Worm (Caenorhabditis elegans) whole organism, young adult: ENCODE measurements around the gene W02H5.2.
A peak's percentile ranks its signal among the peaks of the same experiment; 100 is the strongest.

ENCODE experiments used
- B0035.1 ChIP-seq: sonication (generic microtip); optimal IDR thresholded peaks from 2 replicates; lab custom pipeline; 2016; ENCODE audit warnings: missing genetic modification characterization, mild to moderate bottlenecking, missing compliant biosample characterization, missing genotype, missing genetic modification reagents
- D2030.7 ChIP-seq: fragments of 200-800 bp; sonication (Bioruptor generic); IDR thresholded peaks from 2 replicates; pipeline ENCODE4 v1.3.6; 2022; ENCODE audit warnings: missing genetic modification reagents, missing genetic modification characterization, missing compliant biosample characterization
- F33H1.4 ChIP-seq: fragments of 200-800 bp; sonication (Bioruptor generic); IDR thresholded peaks from 2 replicates; pipeline ENCODE4 v1.3.6; 2022; ENCODE audit warnings: missing genetic modification reagents, missing genetic modification characterization, missing compliant biosample characterization
- F39B2.1 ChIP-seq: fragments of 200-800 bp; sonication (Bioruptor generic); IDR thresholded peaks from 2 replicates; pipeline ENCODE4 v1.3.6; 2022; ENCODE audit warnings: missing genetic modification reagents, missing genetic modification characterization, missing compliant biosample characterization
- F52B5.7 ChIP-seq: sonication (generic microtip); optimal IDR thresholded peaks from 2 replicates; lab custom pipeline; 2016; ENCODE audit warnings: mild to moderate bottlenecking, missing genetic modification characterization, missing compliant biosample characterization
- Y53G8AR.9 ChIP-seq: fragments of 200-800 bp; sonication (Bioruptor generic); conservative IDR thresholded peaks from 2 replicates; pipeline ENCODE4 v1.3.6; 2022; ENCODE audit warnings: missing genetic modification reagents, missing genetic modification characterization, missing compliant biosample characterization
- attf-3 ChIP-seq: fragments of 200-800 bp; sonication (Bioruptor generic); conservative IDR thresholded peaks from 2 replicates; pipeline ENCODE4 v1.3.6; 2022; ENCODE audit warnings: missing genetic modification reagents, missing genetic modification characterization, missing compliant biosample characterization
- ccch-3 ChIP-seq: fragments of 200-800 bp; sonication (Bioruptor generic); optimal IDR thresholded peaks from 2 replicates; lab custom pipeline; 2018; ENCODE audit warnings: mild to moderate bottlenecking, missing genetic modification characterization, missing compliant biosample characterization
- ceh-27 ChIP-seq: fragments of 200-800 bp; sonication (Bioruptor generic); optimal IDR thresholded peaks from 2 replicates; lab custom pipeline; 2018; ENCODE audit warnings: mild to moderate bottlenecking, missing genetic modification characterization, moderate library complexity, missing compliant biosample characterization
- ceh-40 ChIP-seq: fragments of 200-800 bp; sonication (Bioruptor generic); IDR thresholded peaks from 2 replicates; pipeline ENCODE4 v1.3.6; 2022; ENCODE audit warnings: missing genetic modification characterization, missing compliant biosample characterization
- die-1 ChIP-seq: sonication (generic microtip); optimal IDR thresholded peaks from 2 replicates; lab custom pipeline; 2016; ENCODE audit warnings: missing genotype, mild to moderate bottlenecking, missing genetic modification characterization, missing compliant biosample characterization
- dox-1 ChIP-seq: fragments of 200-800 bp; sonication (Bioruptor generic); IDR thresholded peaks from 2 replicates; pipeline ENCODE4 v1.3.6; 2022; ENCODE audit warnings: missing genetic modification reagents, missing genetic modification characterization, missing compliant biosample characterization
- dpl-1 ChIP-seq: fragments of 150-350 bp; optimal IDR thresholded peaks from 2 replicates; lab custom pipeline; 2014; ENCODE audit warnings: missing biosample characterization, missing genetic modification reagents, missing genetic modification characterization
- efl-1 ChIP-seq: fragments of 150-350 bp; optimal IDR thresholded peaks from 2 replicates; lab custom pipeline; 2014; ENCODE audit warnings: missing biosample characterization, missing genetic modification reagents, missing genetic modification characterization
- egl-44 ChIP-seq: fragments of 200-800 bp; sonication (Bioruptor generic); IDR thresholded peaks from 2 replicates; pipeline ENCODE4 v1.3.6; 2022; ENCODE audit warnings: missing genetic modification reagents, missing genetic modification characterization, missing compliant biosample characterization
- hlh-12 ChIP-seq: sonication (generic microtip); optimal IDR thresholded peaks from 2 replicates; lab custom pipeline; 2016; ENCODE audit warnings: missing genetic modification characterization, missing compliant biosample characterization
- hrde-1 ChIP-seq: sonication (generic microtip); optimal IDR thresholded peaks from 2 replicates; lab custom pipeline; 2016; ENCODE audit warnings: missing genetic modification characterization, mild to moderate bottlenecking, missing compliant biosample characterization, moderate library complexity, missing genotype, missing genetic modification reagents, borderline replicate concordance
- hsf-1 ChIP-seq: fragments of 200-800 bp; sonication (Bioruptor generic); IDR thresholded peaks from 2 replicates; pipeline ENCODE4 v1.3.6; 2022; ENCODE audit warnings: missing genetic modification reagents, missing genetic modification characterization, missing compliant biosample characterization
- lag-1 ChIP-seq: fragments of 200-800 bp; sonication (Bioruptor generic); IDR thresholded peaks from 2 replicates; pipeline ENCODE4 v1.3.6; 2022; ENCODE audit warnings: missing genetic modification reagents, missing genetic modification characterization, missing compliant biosample characterization
- let-607 ChIP-seq, 2 experiments: fragments of 200-800 bp in 1 of 2; sonication (Bioruptor generic) in 1 of 2; sonication (generic microtip) in 1 of 2; optimal IDR thresholded peaks; 2 replicates each; lab custom pipeline; 2016 to 2018; ENCODE audit warnings: mild to moderate bottlenecking in 2 of 2, missing compliant biosample characterization in 2 of 2, missing genetic modification characterization in 2 of 2, moderate library complexity in 2 of 2, missing genotype in 1 of 2
- lsl-1 ChIP-seq: fragments of 200-800 bp; sonication (Bioruptor generic); optimal IDR thresholded peaks from 2 replicates; lab custom pipeline; 2018; ENCODE audit warnings: mild to moderate bottlenecking, missing genetic modification characterization, moderate library complexity, missing compliant biosample characterization
- lsy-27 ChIP-seq: sonication (generic microtip); optimal IDR thresholded peaks from 2 replicates; lab custom pipeline; 2017; ENCODE audit warnings: missing genetic modification characterization, mild to moderate bottlenecking, missing compliant biosample characterization, antibody characterized with exemption, missing genotype, borderline replicate concordance; ENCODE audit not compliant: insufficient read depth
- madf-6 ChIP-seq: fragments of 200-800 bp; sonication (Bioruptor generic); IDR thresholded peaks from 2 replicates; pipeline ENCODE4 v1.3.6; 2022; ENCODE audit warnings: missing genetic modification reagents, missing genetic modification characterization, missing compliant biosample characterization
- madf-8 ChIP-seq: fragments of 200-800 bp; sonication (Bioruptor generic); conservative IDR thresholded peaks from 2 replicates; pipeline ENCODE4 v1.3.6; 2022; ENCODE audit warnings: missing genetic modification reagents, missing genetic modification characterization, missing compliant biosample characterization
- nhr-80 ChIP-seq: sonication (generic microtip); optimal IDR thresholded peaks from 2 replicates; lab custom pipeline; 2016; ENCODE audit warnings: missing genetic modification characterization, missing compliant biosample characterization
- repo-1 ChIP-seq: sonication (generic microtip); optimal IDR thresholded peaks from 2 replicates; lab custom pipeline; 2017; ENCODE audit warnings: mild to moderate bottlenecking, missing genetic modification characterization, missing compliant biosample characterization
- rpc-1 ChIP-seq, 2 experiments: fragments of 150-350 bp in 1 of 2; sonication (generic microtip) in 1 of 2; optimal IDR thresholded peaks; 2 replicates each; lab custom pipeline; 2014 to 2018; ENCODE audit warnings: missing biosample characterization in 1 of 2, missing genetic modification characterization in 1 of 2, missing genetic modification reagents in 1 of 2, missing genotype in 1 of 2
- tbx-9 ChIP-seq: sonication (generic microtip); optimal IDR thresholded peaks from 2 replicates; lab custom pipeline; 2016; ENCODE audit warnings: borderline replicate concordance, missing genetic modification characterization, inconsistent platforms, missing compliant biosample characterization
- xnd-1 ChIP-seq: sonication (generic microtip); optimal IDR thresholded peaks from 2 replicates; lab custom pipeline; 2016; ENCODE audit warnings: missing genotype, missing genetic modification reagents, missing genetic modification characterization, missing compliant biosample characterization
- zfh-2 ChIP-seq: fragments of 200-800 bp; sonication (Bioruptor generic); conservative IDR thresholded peaks from 2 replicates; pipeline ENCODE4 v1.3.6; 2022; ENCODE audit warnings: missing genetic modification reagents, missing genetic modification characterization, missing compliant biosample characterization
- ztf-28 ChIP-seq: fragments of 200-800 bp; sonication (Bioruptor generic); IDR thresholded peaks from 2 replicates; pipeline ENCODE4 v1.3.6; 2022; ENCODE audit warnings: missing genetic modification reagents, missing genetic modification characterization, missing compliant biosample characterization
- ztf-6 ChIP-seq: fragments of 200-800 bp; sonication (Bioruptor generic); IDR thresholded peaks from 2 replicates; pipeline ENCODE4 v1.3.6; 2022; ENCODE audit warnings: missing genetic modification reagents, missing genetic modification characterization, missing compliant biosample characterization

W02H5.2 gene

ce11 chrV:2639035-2639434, at the start of gene W02H5.2:
Gene W02H5.2, plus strand, starts transcription at chrV:2639335.
- TF ChIP-seq repo-1 (tag; lab: Kevin White, UChicago) (no peak), D2030.7 (GFP tag; lab: Robert Waterston, UW) (no peak), ztf-6 (GFP tag; lab: Robert Waterston, UW) (no peak), attf-3 (no peak), hsf-1 (no peak), hrde-1 (tag; lab: Kevin White, UChicago) (no peak), rpc-1 (optimal IDR thresholded peaks at IDR 0.05; lab: Kevin White, UChicago) (no peak), rpc-1 (tag; optimal IDR thresholded peaks at IDR 0.05; lab: Kevin White, UChicago) (no peak), ceh-27 (no peak), tbx-9 (tag; lab: Kevin White, UChicago) (no peak), Y53G8AR.9 (GFP tag; lab: Robert Waterston, UW) (no peak)
- TF ChIP-seq, all 124 proteins: peak for 0

- TF ChIP-seq xnd-1 (tag; lab: Kevin White, UChicago) (peak; percentile 30), madf-6 (peak; percentile 78), dpl-1 (GFP tag; lab: Kevin White, UChicago) (peak; percentile 47), die-1 (tag; lab: Kevin White, UChicago) (no peak), efl-1 (GFP tag; lab: Kevin White, UChicago) (peak; percentile 72), B0035.1 (tag; lab: Kevin White, UChicago) (no peak), madf-8 (GFP tag; lab: Robert Waterston, UW) (peak; percentile 55)
These were observed 49.3 kb upstream of the W02H5.2 start for ce11 chrV:2589834-2590233.

- TF ChIP-seq ceh-40 (GFP tag; lab: Robert Waterston, UW): no peak
- 0 out of 2 replicates have a peak, but pooled peaks have one; percentile 26 for TF ChIP-seq dox-1 (GFP tag; lab: Robert Waterston, UW)
- TF ChIP-seq nhr-80: peak; percentile 57
These were observed 46.9 kb upstream of the W02H5.2 start, which contains the start of gene irg-3 for ce11 chrV:2592173-2592676. Gene irg-3, plus strand, starts transcription at chrV:2592591.

- no peak for TF ChIP-seq lsl-1 (GFP tag; lab: Kevin White, UChicago)
- TF ChIP-seq lag-1: no peak
- no peak for TF ChIP-seq lsy-27 (tag; lab: Kevin White, UChicago)
- TF ChIP-seq hsf-1: peak; percentile 70
- TF ChIP-seq zfh-2 (GFP tag; lab: Robert Waterston, UW): 0 out of 2 replicates have a peak, but pooled peaks have one; percentile 34
- no peak for TF ChIP-seq hlh-12 (tag; lab: Kevin White, UChicago)
- TF ChIP-seq egl-44 (GFP tag; lab: Robert Waterston, UW): no peak
- TF ChIP-seq dox-1 (GFP tag; lab: Robert Waterston, UW): peak; percentile 22; the same call in 1 of the 2 replicates
- peak; percentile 32; the same call in 1 of the 2 replicates for TF ChIP-seq madf-8 (GFP tag; lab: Robert Waterston, UW)
- TF ChIP-seq madf-6: peak; percentile 54; the same call in 1 of the 2 replicates
- TF ChIP-seq let-607 (tag; optimal IDR thresholded peaks at IDR 0.05; lab: Kevin White, UChicago): no peak
- no peak for TF ChIP-seq ztf-28 (GFP tag; lab: Robert Waterston, UW)
- no peak for TF ChIP-seq ccch-3 (GFP tag; lab: Kevin White, UChicago)
- no peak for TF ChIP-seq F39B2.1 (GFP tag; lab: Robert Waterston, UW)
- no peak for TF ChIP-seq F52B5.7 (tag; lab: Kevin White, UChicago)
- no peak for TF ChIP-seq F33H1.4 (GFP tag; lab: Robert Waterston, UW)
These were observed 43.4 kb upstream of the W02H5.2 start for ce11 chrV:2595720-2596119.
